Fruit fly (Drosophila melanogaster) whole organism, embryonic: ENCODE results near the gene Spn85F.

Source experiments
- Aef1 ChIP-seq: fragments of 200-800 bp; sonication (Bioruptor generic); IDR thresholded peaks from 3 replicates; pipeline ENCODE4 v1.3.6; 2022; ENCODE audit warnings: missing biosample characterization, missing genetic modification characterization
- B-H2 ChIP-seq: fragments of 200-800 bp; sonication (Bioruptor generic); optimal IDR thresholded peaks from 2 replicates; lab custom pipeline; 2018; ENCODE audit warnings: missing biosample characterization, mild to moderate bottlenecking, missing genetic modification characterization
- CG10274 ChIP-seq: fragments of 200-800 bp; sonication (Bioruptor generic); optimal IDR thresholded peaks from 3 replicates; lab custom pipeline; 2017; ENCODE audit warnings: missing biosample characterization, mild to moderate bottlenecking, missing genetic modification characterization
- CG10431 ChIP-seq: fragments of 200-800 bp; sonication (Bioruptor generic); optimal IDR thresholded peaks from 3 replicates; lab custom pipeline; 2018; ENCODE audit warnings: missing biosample characterization, mild to moderate bottlenecking, missing genetic modification characterization
- CG12104 ChIP-seq: fragments of 200-800 bp; sonication (Bioruptor generic); optimal IDR thresholded peaks from 3 replicates; lab custom pipeline; 2016; ENCODE audit warnings: missing biosample characterization, missing genetic modification characterization
- CG13624 ChIP-seq: fragments of 200-800 bp; sonication (Bioruptor generic); optimal IDR thresholded peaks from 2 replicates; lab custom pipeline; 2016; ENCODE audit warnings: missing biosample characterization, missing genetic modification characterization
- CG14710 ChIP-seq: fragments of 200-800 bp; sonication (Bioruptor generic); optimal IDR thresholded peaks from 3 replicates; lab custom pipeline; 2019; ENCODE audit warnings: missing biosample characterization, mild to moderate bottlenecking, missing genetic modification characterization, moderate library complexity
- CG16863 ChIP-seq: fragments of 200-800 bp; sonication (Bioruptor generic); optimal IDR thresholded peaks from 3 replicates; lab custom pipeline; 2016; ENCODE audit warnings: missing biosample characterization, missing genetic modification characterization
- CG1792 ChIP-seq: fragments of 200-800 bp; sonication (Bioruptor generic); optimal IDR thresholded peaks from 2 replicates; lab custom pipeline; 2016; ENCODE audit warnings: missing biosample characterization, missing genetic modification characterization
- CG18262 ChIP-seq: fragments of 200-800 bp; optimal IDR thresholded peaks from 3 replicates; lab custom pipeline; 2019; ENCODE audit warnings: missing biosample characterization, mild to moderate bottlenecking, missing genetic modification characterization, moderate library complexity
- CG31388 ChIP-seq: fragments of 200-800 bp; sonication (Bioruptor generic); optimal IDR thresholded peaks from 2 replicates; lab custom pipeline; 2016; ENCODE audit warnings: missing biosample characterization, missing genetic modification characterization
- CG3407 ChIP-seq: fragments of 200-800 bp; sonication (Bioruptor generic); optimal IDR thresholded peaks from 2 replicates; lab custom pipeline; 2018; ENCODE audit warnings: missing biosample characterization, mild to moderate bottlenecking, missing genetic modification characterization
- CG3726 ChIP-seq: fragments of 200-800 bp; sonication (Bioruptor generic); IDR thresholded peaks from 3 replicates; pipeline ENCODE4, ENCODE4 v1.3.6; 2022; ENCODE audit warnings: missing biosample characterization, missing genetic modification characterization
- CG3995 ChIP-seq: fragments of 200-800 bp; sonication (Bioruptor generic); optimal IDR thresholded peaks from 3 replicates; lab custom pipeline; 2016; ENCODE audit warnings: missing biosample characterization, missing genetic modification characterization
- CG4617 ChIP-seq: fragments of 200-800 bp; sonication (Bioruptor generic); optimal IDR thresholded peaks from 3 replicates; lab custom pipeline; 2016; ENCODE audit warnings: missing biosample characterization, missing genetic modification characterization, borderline replicate concordance
- CG4820 ChIP-seq: fragments of 200-800 bp; sonication (Bioruptor generic); optimal IDR thresholded peaks from 3 replicates; lab custom pipeline; 2016; ENCODE audit warnings: missing biosample characterization, missing genetic modification characterization
- CG4854 ChIP-seq: fragments of 200-800 bp; sonication (Bioruptor generic); optimal IDR thresholded peaks from 2 replicates; lab custom pipeline; 2016; ENCODE audit warnings: missing biosample characterization, missing genetic modification characterization, inconsistent platforms
- CG6254 ChIP-seq: fragments of 200-800 bp; sonication (Bioruptor generic); optimal IDR thresholded peaks from 3 replicates; lab custom pipeline; 2017; ENCODE audit warnings: mild to moderate bottlenecking, missing biosample characterization, missing genetic modification reagents, missing genetic modification characterization
- CG7839 ChIP-seq: fragments of 200-800 bp; sonication (Bioruptor generic); optimal IDR thresholded peaks from 3 replicates; lab custom pipeline; 2018; ENCODE audit warnings: missing biosample characterization, mild to moderate bottlenecking, missing genetic modification characterization, moderate library complexity
- CG7928 ChIP-seq: fragments of 200-800 bp; sonication (Bioruptor generic); optimal IDR thresholded peaks from 2 replicates; lab custom pipeline; 2017; ENCODE audit warnings: missing biosample characterization, mild to moderate bottlenecking, missing genetic modification characterization
- Camta ChIP-seq: fragments of 200-800 bp; sonication (Bioruptor generic); optimal IDR thresholded peaks from 2 replicates; lab custom pipeline; 2016; ENCODE audit warnings: missing biosample characterization, missing genetic modification characterization
- Chrac-16 ChIP-seq: fragments of 200-800 bp; sonication (Bioruptor generic); optimal IDR thresholded peaks from 3 replicates; lab custom pipeline; 2016; ENCODE audit warnings: missing biosample characterization, missing genetic modification characterization
- Dek ChIP-seq: fragments of 200-800 bp; sonication (Bioruptor generic); optimal IDR thresholded peaks from 3 replicates; lab custom pipeline; 2019; ENCODE audit warnings: missing biosample characterization, mild to moderate bottlenecking, missing genetic modification characterization, moderate library complexity
- Dll ChIP-seq: fragments of 200-800 bp; sonication (Bioruptor generic); IDR thresholded peaks from 4 replicates; pipeline ENCODE4 v1.3.6; 2022; ENCODE audit warnings: missing biosample characterization, missing genetic modification characterization; ENCODE audit not compliant: partially characterized antibody
- Dref ChIP-seq: fragments of 200-800 bp; sonication (Bioruptor generic); IDR thresholded peaks from 2 replicates; pipeline ENCODE4 v1.3.6; 2022; ENCODE audit warnings: missing biosample characterization, missing genetic modification characterization
- Ets97D ChIP-seq: fragments of 200-800 bp; sonication (Bioruptor generic); optimal IDR thresholded peaks from 3 replicates; lab custom pipeline; 2016; ENCODE audit warnings: missing biosample characterization, missing genetic modification characterization
- HLH54F ChIP-seq: fragments of 200-800 bp; sonication (Bioruptor generic); optimal IDR thresholded peaks from 3 replicates; lab custom pipeline; 2016; ENCODE audit warnings: missing biosample characterization, missing genetic modification characterization
- Lhr ChIP-seq: fragments of 200-800 bp; sonication (Bioruptor generic); optimal IDR thresholded peaks from 3 replicates; lab custom pipeline; 2017; ENCODE audit warnings: mild to moderate bottlenecking, missing biosample characterization, missing genetic modification reagents, missing genetic modification characterization
- Rx ChIP-seq: fragments of 200-800 bp; sonication (Bioruptor generic); IDR thresholded peaks from 2 replicates; pipeline ENCODE4 v1.3.6; 2022; ENCODE audit warnings: missing biosample characterization, missing genetic modification characterization
- Ssrp ChIP-seq: fragments of 200-800 bp; sonication (Bioruptor generic); optimal IDR thresholded peaks from 2 replicates; lab custom pipeline; 2018; ENCODE audit warnings: missing biosample characterization, mild to moderate bottlenecking, missing genetic modification characterization, moderate library complexity
- Vsx1 ChIP-seq: fragments of 200-800 bp; sonication (Bioruptor generic); optimal IDR thresholded peaks from 2 replicates; lab custom pipeline; 2017; ENCODE audit warnings: missing biosample characterization, mild to moderate bottlenecking, missing genetic modification characterization, missing genetic modification reagents
- bbx ChIP-seq: fragments of 200-800 bp; sonication (Bioruptor generic); IDR thresholded peaks from 2 replicates; pipeline ENCODE4 v1.3.6; 2022; ENCODE audit warnings: missing biosample characterization, missing genetic modification characterization; ENCODE audit not compliant: partially characterized antibody
- ci ChIP-seq: fragments of 200-800 bp; sonication (Bioruptor generic); IDR thresholded peaks from 3 replicates; pipeline ENCODE4 v1.3.6; 2022; ENCODE audit warnings: missing biosample characterization, missing genetic modification characterization
- croc ChIP-seq: fragments of 200-800 bp; sonication (Bioruptor generic); conservative IDR thresholded peaks from 3 replicates; pipeline ENCODE4 v1.3.6; 2022; ENCODE audit warnings: missing biosample characterization, missing genetic modification characterization
- fu2 ChIP-seq: fragments of 200-800 bp; sonication (Bioruptor generic); optimal IDR thresholded peaks from 2 replicates; lab custom pipeline; 2016; ENCODE audit warnings: missing biosample characterization, missing genetic modification characterization
- gcm2 ChIP-seq: fragments of 200-800 bp; sonication (Bioruptor generic); optimal IDR thresholded peaks from 2 replicates; lab custom pipeline; 2016; ENCODE audit warnings: missing biosample characterization, missing genetic modification characterization
- hbn ChIP-seq: fragments of 200-800 bp; sonication (Bioruptor generic); IDR thresholded peaks from 2 replicates; pipeline ENCODE4 v1.3.6; 2022; ENCODE audit warnings: missing biosample characterization, missing genetic modification characterization; ENCODE audit not compliant: partially characterized antibody
- insv ChIP-seq, 2 experiments: fragments of 200-800 bp; sonication (Bioruptor generic); optimal IDR thresholded peaks; 3 replicates each; lab custom pipeline; 2016 to 2018; ENCODE audit warnings: missing biosample characterization in 2 of 2, missing genetic modification characterization in 2 of 2
- klu ChIP-seq: fragments of 200-800 bp; sonication (Bioruptor generic); IDR thresholded peaks from 2 replicates; pipeline ENCODE4 v1.3.6; 2022; ENCODE audit warnings: missing biosample characterization, missing genetic modification characterization
- mam ChIP-seq: fragments of 200-800 bp; sonication (Bioruptor generic); optimal IDR thresholded peaks from 3 replicates; lab custom pipeline; 2016; ENCODE audit warnings: missing biosample characterization, missing genetic modification characterization
- nmo ChIP-seq: fragments of 200-800 bp; sonication (Bioruptor generic); optimal IDR thresholded peaks from 2 replicates; lab custom pipeline; 2018; ENCODE audit warnings: missing biosample characterization, mild to moderate bottlenecking, missing genetic modification characterization, moderate library complexity
- pho ChIP-seq: fragments of 200-800 bp; sonication (Bioruptor generic); optimal IDR thresholded peaks from 2 replicates; lab custom pipeline; 2016; ENCODE audit warnings: missing biosample characterization, missing genetic modification characterization
- phol ChIP-seq: fragments of 200-800 bp; sonication (Bioruptor generic); optimal IDR thresholded peaks from 3 replicates; lab custom pipeline; 2018; ENCODE audit warnings: missing biosample characterization, mild to moderate bottlenecking, missing genetic modification characterization, moderate library complexity
- sens ChIP-seq: fragments of 200-800 bp; sonication (Bioruptor generic); peaks from one replicate; lab custom pipeline; 2016; ENCODE audit warnings: missing biosample characterization, missing genetic modification characterization
- unc-4 ChIP-seq: fragments of 200-800 bp; sonication (Bioruptor generic); IDR thresholded peaks from 2 replicates; pipeline ENCODE4 v1.3.6; 2022; ENCODE audit warnings: missing biosample characterization, missing genetic modification characterization; ENCODE audit not compliant: partially characterized antibody
- vfl ChIP-seq: fragments of 200-800 bp; sonication (Bioruptor generic); optimal IDR thresholded peaks from 2 replicates; lab custom pipeline; 2016; ENCODE audit warnings: missing biosample characterization, missing genetic modification characterization
- zf30C ChIP-seq: fragments of 200-800 bp; sonication (Bioruptor generic); optimal IDR thresholded peaks from 3 replicates; lab custom pipeline; 2018; ENCODE audit warnings: missing biosample characterization, mild to moderate bottlenecking, missing genetic modification characterization
- zfh1 ChIP-seq: fragments of 200-800 bp; sonication (Bioruptor generic); IDR thresholded peaks from 3 replicates; pipeline ENCODE4 v1.3.6; 2022; ENCODE audit warnings: missing biosample characterization, missing genetic modification characterization
- zfh2 ChIP-seq: fragments of 200-800 bp; sonication (Bioruptor generic); optimal IDR thresholded peaks from 2 replicates; lab custom pipeline; 2016; ENCODE audit warnings: missing biosample characterization, missing genetic modification characterization

The Spn85F gene

DNA sequence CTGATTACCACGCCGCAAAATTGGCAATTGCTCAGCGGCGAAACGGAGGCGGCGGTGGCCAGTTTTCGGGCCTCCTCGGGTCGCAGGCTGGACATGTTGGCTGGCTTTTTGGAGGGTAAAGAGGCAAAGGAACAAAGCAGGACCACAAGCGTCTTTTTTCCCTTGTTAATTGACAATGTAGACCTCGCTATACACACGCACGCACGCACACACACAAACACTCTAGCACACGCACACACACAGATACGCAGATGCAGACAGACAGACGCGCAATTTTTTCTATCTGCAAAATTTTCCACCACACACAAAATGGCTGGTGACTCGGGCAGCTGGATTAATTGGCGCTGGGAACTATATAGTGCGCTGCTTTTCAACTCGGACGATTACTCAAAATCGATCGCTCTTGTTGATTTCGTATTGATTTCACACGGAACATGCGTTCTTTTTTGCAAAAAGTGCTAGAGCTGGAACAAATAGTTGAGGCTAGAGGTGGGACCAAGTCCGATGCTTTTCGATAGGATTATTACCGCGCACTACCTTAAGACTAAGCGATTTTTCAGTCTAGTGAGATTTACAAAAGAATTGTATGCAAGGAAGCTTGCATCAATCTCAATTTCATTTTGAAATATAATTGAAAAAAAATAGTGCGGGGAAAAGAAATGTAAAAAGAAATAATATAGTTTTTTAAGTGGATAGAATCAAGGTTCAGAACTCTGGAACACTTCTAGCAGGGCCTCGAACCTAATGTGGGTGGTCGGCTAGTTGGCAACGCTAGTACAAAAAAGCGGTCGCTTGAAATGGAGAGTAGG, 11.2 kb upstream of the Spn85F start, which contains the start of gene Art4 (continued):
- TF ChIP-seq CG13624 (GFP tag; lab: Kevin White, UChicago) (peak; percentile 64), CG4617 (GFP tag; lab: Kevin White, UChicago) (peak; percentile 21), CG1792 (GFP tag; lab: Kevin White, UChicago) (peak; percentile 36), ci (GFP tag; lab: Robert Waterston, UW) (peak; percentile 46; the same call in 1 of the 3 replicates), CG18262 (peak; percentile 35), CG10431 (peak; percentile 1), CG7928 (GFP tag; lab: Kevin White, UChicago) (peak; percentile 39), CG10274 (GFP tag; lab: Kevin White, UChicago) (no peak), zf30C (GFP tag; lab: Kevin White, UChicago) (no peak), Dek (tag; lab: Kevin White, UChicago) (peak; percentile 41), CG4820 (GFP tag; lab: Kevin White, UChicago) (peak; percentile 17), CG7839 (peak; percentile 31), Rx (no peak), bbx (peak; percentile 56), hbn (peak; percentile 53; the same call in 1 of the 2 replicates), Ets97D (GFP tag; lab: Kevin White, UChicago) (peak; percentile 36), CG12104 (GFP tag; lab: Kevin White, UChicago) (no peak), B-H2 (GFP tag; lab: Kevin White, UChicago) (peak; percentile 1), CG16863 (GFP tag; lab: Kevin White, UChicago) (peak; percentile 16), Chrac-16 (GFP tag; lab: Kevin White, UChicago) (peak; percentile 22), CG6254 (peak; percentile 39), nmo (GFP tag; lab: Kevin White, UChicago) (peak; percentile 53), mam (peak; percentile 46), CG4854 (GFP tag; lab: Kevin White, UChicago) (peak; percentile 94), Camta (GFP tag; lab: Kevin White, UChicago) (peak; percentile 5), Ssrp (peak; percentile 17), Vsx1 (GFP tag; lab: Kevin White, UChicago) (no peak), zfh1 (peak; percentile 15; the same call in 1 of the 3 replicates), CG3726 (GFP tag; lab: Robert Waterston, UW) (no peak), Aef1 (GFP tag; lab: Robert Waterston, UW) (0 out of 3 replicates have a peak, but pooled peaks have one; percentile 15), unc-4 (peak; percentile 61; the same call in 1 of the 2 replicates), pho (GFP tag; lab: Kevin White, UChicago) (peak; percentile 62), CG31388 (no peak), Dll (peak; percentile 71), klu (peak; percentile 46; the same call in 1 of the 2 replicates), croc (no peak), zfh2 (peak; percentile 38), Dref (GFP tag; lab: Robert Waterston, UW) (peak; percentile 52), Lhr (GFP tag; lab: Kevin White, UChicago) (peak; percentile 66), CG3995 (peak; percentile 4), CG3407 (GFP tag; lab: Kevin White, UChicago) (peak; percentile 13), fu2 (peak; percentile 14), insv (GFP tag; optimal IDR thresholded peaks at IDR 0.05; lab: Kevin White, UChicago) (peak in 1 of 2 experiments; percentile 43), sens (GFP tag; lab: Kevin White, UChicago) (peak; percentile 86), gcm2 (no peak), HLH54F (GFP tag; lab: Kevin White, UChicago) (peak; percentile 41), CG14710 (tag; lab: Kevin White, UChicago) (peak; percentile 83), phol (peak; percentile 64), vfl (peak; percentile 42)
